Fruit fly (Drosophila melanogaster): ENCODE results near the gene CG1695.

CG1695 gene

DNA sequence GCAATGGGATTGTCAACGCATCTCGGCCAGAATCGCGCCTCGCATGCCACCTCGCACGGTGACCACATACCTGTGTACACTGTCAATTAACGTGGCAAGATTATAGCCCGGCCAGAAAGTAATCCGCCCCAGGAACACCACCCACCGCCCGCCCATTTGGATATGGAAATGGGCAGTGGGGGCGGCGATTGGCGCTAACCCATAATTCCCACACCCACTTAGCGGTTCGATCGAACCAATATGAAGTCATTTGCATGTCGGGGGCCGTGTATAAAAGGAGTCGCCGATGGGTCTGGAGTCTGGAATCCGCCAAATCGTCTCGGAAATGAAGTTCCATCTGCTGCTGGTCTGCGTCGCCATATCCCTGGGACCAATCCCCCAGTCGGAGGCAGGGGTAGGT lies 18.3 kb upstream of the CG1695 start, which contains the start of gene Obp19a:
Gene Obp19a (plus strand): TSS at position 301 of the 400 bp plus-strand sequence.
- TF ChIP-seq CG1621 (tag; optimal IDR thresholded peaks at IDR 0.05) (no peak), CG34406 (GFP tag; optimal IDR thresholded peaks at IDR 0.05) (no peak), CG6163 (GFP tag; IDR thresholded peaks at IDR 0.05) (no peak), ss (GFP tag; optimal IDR thresholded peaks at IDR 0.05) (no peak), achi (GFP tag; optimal IDR thresholded peaks at IDR 0.05) (no peak), pdm3 (GFP tag; optimal IDR thresholded peaks at IDR 0.05) (no peak)

dm6 chrX:20416433-20416832 lies 17.3 kb upstream of the CG1695 start, which contains the start of gene Obp19b:
Gene Obp19b, plus strand, starts transcription at chrX:20416733.
- TF ChIP-seq CG1621 (tag; optimal IDR thresholded peaks at IDR 0.05), result no peak
- TF ChIP-seq Hr39 (GFP tag; optimal IDR thresholded peaks at IDR 0.05), result no peak
- TF ChIP-seq CG3032 (tag; optimal IDR thresholded peaks at IDR 0.05), result no peak
- no peak for TF ChIP-seq eg (GFP tag; IDR thresholded peaks at IDR 0.05)
- no peak for TF ChIP-seq Ets96B (tag; optimal IDR thresholded peaks at IDR 0.05)
- no peak for TF ChIP-seq Sox14 (GFP tag; optimal IDR thresholded peaks at IDR 0.05)
- TF ChIP-seq CG10669 (GFP tag; optimal IDR thresholded peaks at IDR 0.05), result no peak
- no peak for TF ChIP-seq CG8119 (GFP tag; IDR thresholded peaks at IDR 0.05)
- no peak for TF ChIP-seq Gug (GFP tag; IDR thresholded peaks at IDR 0.05)
- TF ChIP-seq CG6808 (GFP tag; optimal IDR thresholded peaks at IDR 0.05), result no peak
- no peak for TF ChIP-seq cyc (GFP tag; optimal IDR thresholded peaks at IDR 0.05)
- no peak for TF ChIP-seq Met (GFP tag; optimal IDR thresholded peaks at IDR 0.05)
- no peak for TF ChIP-seq fd85E (GFP tag; optimal IDR thresholded peaks at IDR 0.05)
- no peak for TF ChIP-seq CG3919 (GFP tag; optimal IDR thresholded peaks at IDR 0.05)
- no peak for TF ChIP-seq CG6854 (GFP tag; optimal IDR thresholded peaks at IDR 0.05)
- TF ChIP-seq CG11762 (GFP tag; optimal IDR thresholded peaks at IDR 0.05; ENCODE audit: insufficient read depth), result no peak
- no peak for TF ChIP-seq vri (GFP tag; optimal IDR thresholded peaks at IDR 0.05)
- TF ChIP-seq ss (GFP tag; optimal IDR thresholded peaks at IDR 0.05), result no peak

dm6 chrX:20418864-20419263 lies 14.9 kb upstream of the CG1695 start, which contains the start of gene Obp19c:
Gene Obp19c, minus strand, starts transcription at chrX:20418964.
- TF ChIP-seq Eip75B (GFP tag; optimal IDR thresholded peaks at IDR 0.05) (no peak), CG11762 (GFP tag; optimal IDR thresholded peaks at IDR 0.05; ENCODE audit: insufficient read depth) (no peak), CG11902 (GFP tag; optimal IDR thresholded peaks at IDR 0.05) (no peak), fd85E (GFP tag; optimal IDR thresholded peaks at IDR 0.05) (no peak), vri (GFP tag; optimal IDR thresholded peaks at IDR 0.05) (no peak), Hr38 (GFP tag; optimal IDR thresholded peaks at IDR 0.05) (no peak), Sox14 (GFP tag; optimal IDR thresholded peaks at IDR 0.05) (no peak), CG32006 (GFP tag; optimal IDR thresholded peaks at IDR 0.05) (no peak), CG6808 (GFP tag; optimal IDR thresholded peaks at IDR 0.05) (no peak), CG16779 (tag; optimal IDR thresholded peaks at IDR 0.05) (no peak), CG8632 (GFP tag; optimal IDR thresholded peaks at IDR 0.05) (no peak), CG3032 (tag; optimal IDR thresholded peaks at IDR 0.05) (no peak), cyc (GFP tag; optimal IDR thresholded peaks at IDR 0.05) (no peak), lz (GFP tag; optimal IDR thresholded peaks at IDR 0.05) (no peak), Blimp-1 (GFP tag; optimal IDR thresholded peaks at IDR 0.05) (no peak)

dm6 chrX:20419313-20419712 lies 14.4 kb upstream of the CG1695 start, which contains the start of gene Obp19d:
Gene Obp19d, plus strand, starts transcription at chrX:20419613.
- TF ChIP-seq CG7368 (GFP tag; optimal IDR thresholded peaks at IDR 0.05) (no peak), Ets21C (GFP tag; optimal IDR thresholded peaks at IDR 0.05) (no peak), salr (GFP tag; optimal IDR thresholded peaks at IDR 0.05) (no peak), CG8119 (GFP tag; IDR thresholded peaks at IDR 0.05) (no peak), Ets96B (tag; optimal IDR thresholded peaks at IDR 0.05) (no peak), dac (GFP tag; optimal IDR thresholded peaks at IDR 0.05) (no peak), Met (GFP tag; optimal IDR thresholded peaks at IDR 0.05) (no peak), CG10631 (GFP tag; optimal IDR thresholded peaks at IDR 0.05) (no peak), eg (GFP tag; IDR thresholded peaks at IDR 0.05) (no peak), Eip75B (GFP tag; optimal IDR thresholded peaks at IDR 0.05) (no peak)

All from whole organism, prepupa.